Fruit fly (Drosophila melanogaster) whole organism, embryonic: ENCODE results near the gene Sema5c.
A peak's percentile ranks its signal among the peaks of the same experiment; 100 is the strongest.

Source experiments
- Abd-B ChIP-seq: fragments of 200-800 bp; sonication (Bioruptor generic); optimal IDR thresholded peaks from 2 replicates; lab custom pipeline; 2018; ENCODE audit warnings: missing biosample characterization, mild to moderate bottlenecking, missing genetic modification characterization, moderate library complexity
- BEAF-32 ChIP-seq: fragments of 200-800 bp; sonication (Bioruptor generic); optimal IDR thresholded peaks from 3 replicates; lab custom pipeline; 2017; ENCODE audit warnings: missing biosample characterization, missing genetic modification characterization, mild to moderate bottlenecking, moderate library complexity, missing genetic modification reagents
- Blimp-1 ChIP-seq: fragments of 200-800 bp; sonication (Bioruptor generic); optimal IDR thresholded peaks from 3 replicates; lab custom pipeline; 2018; ENCODE audit warnings: missing biosample characterization, missing genetic modification characterization, mild to moderate bottlenecking, moderate library complexity, missing genetic modification reagents
- CG10321 ChIP-seq: fragments of 200-800 bp; sonication (Bioruptor generic); IDR thresholded peaks from 2 replicates; pipeline ENCODE4 v1.3.6; 2022; ENCODE audit warnings: missing biosample characterization, missing genetic modification characterization
- CG10654 ChIP-seq: fragments of 200-800 bp; sonication (Bioruptor generic); optimal IDR thresholded peaks from 2 replicates; lab custom pipeline; 2016; ENCODE audit warnings: missing biosample characterization, missing genetic modification characterization
- CG11093 ChIP-seq: fragments of 200-800 bp; sonication (Bioruptor generic); IDR thresholded peaks from 3 replicates; pipeline ENCODE4 v1.3.6; 2022; ENCODE audit warnings: missing biosample characterization, missing genetic modification characterization
- CG11723 ChIP-seq: fragments of 200-800 bp; sonication (Bioruptor generic); optimal IDR thresholded peaks from 2 replicates; lab custom pipeline; 2017; ENCODE audit warnings: missing biosample characterization, mild to moderate bottlenecking, missing genetic modification characterization
- CG12744 ChIP-seq: fragments of 200-800 bp; sonication (Bioruptor generic); optimal IDR thresholded peaks from 2 replicates; lab custom pipeline; 2016; ENCODE audit warnings: missing biosample characterization, missing genetic modification characterization
- CG12769 ChIP-seq: fragments of 200-800 bp; sonication (Bioruptor generic); optimal IDR thresholded peaks from 2 replicates; lab custom pipeline; 2019; ENCODE audit warnings: missing biosample characterization, mild to moderate bottlenecking, missing genetic modification characterization, moderate library complexity
- CG12942 ChIP-seq: fragments of 200-800 bp; sonication (Bioruptor generic); optimal IDR thresholded peaks from 3 replicates; lab custom pipeline; 2016; ENCODE audit warnings: missing biosample characterization, missing genetic modification characterization
- CG15073 ChIP-seq: fragments of 200-800 bp; sonication (Bioruptor generic); optimal IDR thresholded peaks from 2 replicates; lab custom pipeline; 2016; ENCODE audit warnings: missing biosample characterization, missing genetic modification characterization
- CG17385 ChIP-seq: fragments of 200-800 bp; sonication (Bioruptor generic); optimal IDR thresholded peaks from 3 replicates; lab custom pipeline; 2018; ENCODE audit warnings: missing biosample characterization, mild to moderate bottlenecking, missing genetic modification characterization
- CG17912 ChIP-seq: fragments of 200-800 bp; sonication (Bioruptor generic); optimal IDR thresholded peaks from 2 replicates; lab custom pipeline; 2018; ENCODE audit warnings: missing biosample characterization, mild to moderate bottlenecking, missing genetic modification characterization
- CG18599 ChIP-seq: fragments of 200-800 bp; sonication (Bioruptor generic); optimal IDR thresholded peaks from 3 replicates; lab custom pipeline; 2017; ENCODE audit warnings: missing biosample characterization, missing genetic modification characterization, mild to moderate bottlenecking, moderate library complexity, missing genetic modification reagents
- CG2202 ChIP-seq: fragments of 200-800 bp; sonication (Bioruptor generic); optimal IDR thresholded peaks from 2 replicates; lab custom pipeline; 2018; ENCODE audit warnings: missing biosample characterization, mild to moderate bottlenecking, missing genetic modification characterization
- CG2889 ChIP-seq: fragments of 200-800 bp; sonication (Bioruptor generic); IDR thresholded peaks from 3 replicates; pipeline ENCODE4 v1.3.6; 2022; ENCODE audit warnings: missing biosample characterization, missing genetic modification characterization
- CG31365 ChIP-seq: fragments of 200-800 bp; sonication (Bioruptor generic); optimal IDR thresholded peaks from 2 replicates; lab custom pipeline; 2018; ENCODE audit warnings: missing biosample characterization, mild to moderate bottlenecking, missing genetic modification characterization
- CG4617 ChIP-seq: fragments of 200-800 bp; sonication (Bioruptor generic); optimal IDR thresholded peaks from 3 replicates; lab custom pipeline; 2016; ENCODE audit warnings: missing biosample characterization, missing genetic modification characterization, borderline replicate concordance
- CG6654 ChIP-seq: fragments of 200-800 bp; sonication (Bioruptor generic); optimal IDR thresholded peaks from 2 replicates; lab custom pipeline; 2017; ENCODE audit warnings: missing biosample characterization, mild to moderate bottlenecking, missing genetic modification characterization
- CG7357 ChIP-seq: fragments of 200-800 bp; sonication (Bioruptor generic); IDR thresholded peaks from 3 replicates; pipeline ENCODE4 v1.3.6; 2022; ENCODE audit warnings: missing biosample characterization, missing genetic modification characterization
- CG7963 ChIP-seq: fragments of 200-800 bp; sonication (Bioruptor generic); IDR thresholded peaks from 3 replicates; pipeline ENCODE4 v1.3.6; 2022; ENCODE audit warnings: missing biosample characterization, missing genetic modification characterization; ENCODE audit not compliant: partially characterized antibody
- CG8089 ChIP-seq: fragments of 200-800 bp; sonication (Bioruptor generic); optimal IDR thresholded peaks from 3 replicates; lab custom pipeline; 2016; ENCODE audit warnings: missing biosample characterization, missing genetic modification characterization
- CG9727 ChIP-seq: fragments of 200-800 bp; sonication (Bioruptor generic); optimal IDR thresholded peaks from 3 replicates; lab custom pipeline; 2017; ENCODE audit warnings: missing biosample characterization, mild to moderate bottlenecking, missing genetic modification characterization
- Camta ChIP-seq: fragments of 200-800 bp; sonication (Bioruptor generic); optimal IDR thresholded peaks from 2 replicates; lab custom pipeline; 2016; ENCODE audit warnings: missing biosample characterization, missing genetic modification characterization
- Dip3 ChIP-seq: fragments of 200-800 bp; sonication (Bioruptor generic); optimal IDR thresholded peaks from 3 replicates; lab custom pipeline; 2016; ENCODE audit warnings: missing biosample characterization, missing genetic modification characterization
- Doc2 ChIP-seq: fragments of 200-800 bp; sonication (Bioruptor generic); IDR thresholded peaks from 2 replicates; pipeline ENCODE4 v1.3.6; 2022; ENCODE audit warnings: missing biosample characterization, missing genetic modification characterization
- GATAe ChIP-seq: fragments of 200-800 bp; sonication (Bioruptor generic); conservative IDR thresholded peaks from 2 replicates; pipeline ENCODE4 v1.3.6; 2022; ENCODE audit warnings: missing biosample characterization, missing genetic modification characterization
- Gug ChIP-seq: fragments of 200-800 bp; sonication (Bioruptor generic); IDR thresholded peaks from 4 replicates; pipeline ENCODE4 v1.3.6; 2022; ENCODE audit warnings: missing biosample characterization, missing genetic modification characterization
- Hey ChIP-seq: fragments of 200-800 bp; sonication (Bioruptor generic); optimal IDR thresholded peaks from 3 replicates; lab custom pipeline; 2018; ENCODE audit warnings: missing biosample characterization, mild to moderate bottlenecking, missing genetic modification characterization
- Hr3 ChIP-seq: fragments of 200-800 bp; sonication (Bioruptor generic); optimal IDR thresholded peaks from 3 replicates; lab custom pipeline; 2016; ENCODE audit warnings: missing biosample characterization, missing genetic modification characterization
- Hr51 ChIP-seq, 2 experiments: fragments of 200-800 bp; sonication (Bioruptor generic); optimal IDR thresholded peaks; 2 replicates in 1 of 2; 3 replicates in 1 of 2; lab custom pipeline; 2016 to 2018; ENCODE audit warnings: missing biosample characterization in 2 of 2, missing genetic modification characterization in 2 of 2, mild to moderate bottlenecking in 1 of 2, moderate library complexity in 1 of 2
- Lhr ChIP-seq: fragments of 200-800 bp; sonication (Bioruptor generic); optimal IDR thresholded peaks from 3 replicates; lab custom pipeline; 2017; ENCODE audit warnings: mild to moderate bottlenecking, missing biosample characterization, missing genetic modification reagents, missing genetic modification characterization
- PHDP ChIP-seq: fragments of 200-800 bp; sonication (Bioruptor generic); optimal IDR thresholded peaks from 3 replicates; lab custom pipeline; 2018; ENCODE audit warnings: missing biosample characterization, mild to moderate bottlenecking, missing genetic modification characterization, moderate library complexity
- Poxn ChIP-seq: fragments of 200-800 bp; sonication (Bioruptor generic); IDR thresholded peaks from 2 replicates; pipeline ENCODE4 v1.3.6; 2022; ENCODE audit warnings: missing biosample characterization, missing genetic modification characterization
- Xbp1 ChIP-seq: fragments of 200-800 bp; sonication (Bioruptor generic); optimal IDR thresholded peaks from 3 replicates; lab custom pipeline; 2016; ENCODE audit warnings: missing biosample characterization, mild to moderate bottlenecking, missing genetic modification characterization
- cas ChIP-seq: fragments of 200-800 bp; sonication (Bioruptor generic); IDR thresholded peaks from 2 replicates; pipeline ENCODE4 v1.3.6; 2022; ENCODE audit warnings: missing biosample characterization, missing genetic modification characterization
- eve ChIP-seq, 2 experiments: fragments of >200 bp; optimal IDR thresholded peaks; 2 replicates each; lab custom pipeline; 2017; ENCODE audit warnings: missing biosample characterization in 2 of 2, missing genetic modification characterization in 2 of 2
- ewg ChIP-seq: fragments of 200-800 bp; sonication (Bioruptor generic); optimal IDR thresholded peaks from 3 replicates; lab custom pipeline; 2017; ENCODE audit warnings: mild to moderate bottlenecking, missing biosample characterization, missing genetic modification reagents, missing genetic modification characterization
- fd96Cb ChIP-seq: fragments of 200-800 bp; sonication (Bioruptor generic); optimal IDR thresholded peaks from 2 replicates; lab custom pipeline; 2018; ENCODE audit warnings: missing biosample characterization, mild to moderate bottlenecking, missing genetic modification characterization, moderate library complexity
- ind ChIP-seq: fragments of 200-800 bp; sonication (Bioruptor generic); optimal IDR thresholded peaks from 3 replicates; lab custom pipeline; 2016; ENCODE audit warnings: missing biosample characterization, missing genetic modification characterization
- knrl ChIP-seq: fragments of 200-800 bp; sonication (Bioruptor generic); IDR thresholded peaks from 3 replicates; pipeline ENCODE4 v1.3.6; 2022; ENCODE audit warnings: missing biosample characterization, missing genetic modification characterization; ENCODE audit not compliant: partially characterized antibody
- lab ChIP-seq: fragments of 200-800 bp; sonication (Bioruptor generic); optimal IDR thresholded peaks from 3 replicates; lab custom pipeline; 2017; ENCODE audit warnings: missing biosample characterization, missing genetic modification characterization, mild to moderate bottlenecking, moderate library complexity, missing genetic modification reagents
- lola ChIP-seq, 3 experiments: fragments of >200 bp in 2 of 3; fragments of 200-800 bp in 1 of 3; sonication (Bioruptor generic) in 1 of 3; optimal IDR thresholded peaks; 2 replicates each; lab custom pipeline; 2017 to 2019; ENCODE audit warnings: missing biosample characterization in 3 of 3, missing genetic modification characterization in 3 of 3, mild to moderate bottlenecking in 1 of 3, moderate library complexity in 1 of 3
- mam ChIP-seq: fragments of 200-800 bp; sonication (Bioruptor generic); optimal IDR thresholded peaks from 3 replicates; lab custom pipeline; 2016; ENCODE audit warnings: missing biosample characterization, missing genetic modification characterization
- nerfin-2 ChIP-seq: fragments of 200-800 bp; sonication (Bioruptor generic); IDR thresholded peaks from 2 replicates; pipeline ENCODE4 v1.3.6; 2022; ENCODE audit warnings: missing biosample characterization, missing genetic modification characterization; ENCODE audit not compliant: partially characterized antibody
- salm ChIP-seq: fragments of 200-800 bp; sonication (Bioruptor generic); optimal IDR thresholded peaks from 2 replicates; lab custom pipeline; 2018; ENCODE audit warnings: missing biosample characterization, mild to moderate bottlenecking, missing genetic modification characterization
- scrt ChIP-seq: fragments of 200-800 bp; sonication (Bioruptor generic); optimal IDR thresholded peaks from 2 replicates; lab custom pipeline; 2018; ENCODE audit warnings: missing biosample characterization, mild to moderate bottlenecking, missing genetic modification characterization, moderate library complexity
- toy ChIP-seq: fragments of 200-800 bp; sonication (Bioruptor generic); IDR thresholded peaks from 2 replicates; pipeline ENCODE4 v1.3.6; 2022; ENCODE audit warnings: missing biosample characterization, missing genetic modification characterization
- unc-4 ChIP-seq: fragments of 200-800 bp; sonication (Bioruptor generic); IDR thresholded peaks from 2 replicates; pipeline ENCODE4 v1.3.6; 2022; ENCODE audit warnings: missing biosample characterization, missing genetic modification characterization; ENCODE audit not compliant: partially characterized antibody
- zen2 ChIP-seq: fragments of 200-800 bp; sonication (Bioruptor generic); IDR thresholded peaks from 3 replicates; pipeline ENCODE4 v1.3.6; 2022; ENCODE audit warnings: missing biosample characterization, missing genetic modification characterization; ENCODE audit not compliant: partially characterized antibody

Gene Sema5c

DNA sequence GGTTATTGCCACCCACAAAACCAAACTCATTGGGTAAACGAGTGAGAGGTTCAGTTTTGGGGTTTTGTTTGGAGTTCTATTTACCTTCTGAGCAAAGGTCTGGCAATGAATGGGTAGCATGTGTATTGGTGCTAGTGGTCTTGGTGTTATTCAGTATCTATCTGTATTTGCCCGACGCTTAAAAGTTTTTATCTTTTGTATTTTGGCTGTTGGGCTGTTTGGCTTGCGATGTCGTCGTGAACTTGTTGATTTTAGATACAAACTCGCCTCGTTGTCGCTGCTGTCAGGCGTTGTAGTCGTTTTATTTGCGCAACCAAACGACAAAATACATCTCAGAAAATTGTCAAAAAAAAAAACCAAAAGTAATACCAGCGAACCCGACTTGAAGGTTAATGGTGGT, 36.2 kb downstream of the Sema5c start (continued):
- peak; percentile 6 for TF ChIP-seq CG17385 (GFP tag; lab: Kevin White, UChicago)
- TF ChIP-seq salm (tag; lab: Kevin White, UChicago) = no peak
- TF ChIP-seq CG10321 (GFP tag; lab: Robert Waterston, UW) = no peak
- TF ChIP-seq Dip3 (GFP tag; lab: Kevin White, UChicago) = no peak
- TF ChIP-seq Gug (GFP tag; lab: Robert Waterston, UW) = no peak
- TF ChIP-seq Xbp1 (GFP tag; lab: Kevin White, UChicago) = no peak
- no peak for TF ChIP-seq CG11093 (GFP tag; lab: Robert Waterston, UW)
- TF ChIP-seq CG7963 (GFP tag; lab: Robert Waterston, UW) = no peak
- TF ChIP-seq Hr51 (GFP tag; optimal IDR thresholded peaks at IDR 0.05; lab: Kevin White, UChicago) = no peak
- TF ChIP-seq Doc2 (GFP tag; lab: Robert Waterston, UW) = no peak
- no peak for TF ChIP-seq knrl (GFP tag; lab: Robert Waterston, UW)
- peak; percentile 31 for TF ChIP-seq CG12769 (tag; lab: Kevin White, UChicago)
- peak; percentile 31 for TF ChIP-seq CG18599
- no peak for TF ChIP-seq CG8089 (GFP tag; lab: Kevin White, UChicago)
- TF ChIP-seq CG10654 (GFP tag; lab: Kevin White, UChicago) = no peak
- TF ChIP-seq zen2 (GFP tag; lab: Robert Waterston, UW) = no peak
- no peak for TF ChIP-seq CG15073 (GFP tag; lab: Kevin White, UChicago)
- no peak for TF ChIP-seq lola (GFP tag; optimal IDR thresholded peaks at IDR 0.05; lab: Kevin White, UChicago)
- TF ChIP-seq CG31365 (tag; lab: Kevin White, UChicago) = peak; percentile 7
- TF ChIP-seq CG17912 (GFP tag; lab: Kevin White, UChicago) = no peak
- no peak for TF ChIP-seq nerfin-2 (GFP tag; lab: Robert Waterston, UW)
- no peak for TF ChIP-seq ind (GFP tag; lab: Kevin White, UChicago)
- TF ChIP-seq cas = no peak
- no peak for TF ChIP-seq Camta (GFP tag; lab: Kevin White, UChicago)
- no peak for TF ChIP-seq BEAF-32
- TF ChIP-seq CG2889 (GFP tag; lab: Robert Waterston, UW) = no peak
- peak; percentile 58 for TF ChIP-seq lab (GFP tag; lab: Kevin White, UChicago)
- no peak for TF ChIP-seq CG12744
- peak; percentile 17 for TF ChIP-seq Blimp-1 (GFP tag; lab: Kevin White, UChicago)
- TF ChIP-seq GATAe (GFP tag; lab: Robert Waterston, UW) = no peak
- peak; percentile 10 for TF ChIP-seq scrt (GFP tag; lab: Kevin White, UChicago)
- peak; percentile 32 for TF ChIP-seq PHDP (tag; lab: Kevin White, UChicago)
- no peak for TF ChIP-seq CG6654 (GFP tag; lab: Kevin White, UChicago)
- TF ChIP-seq CG2202 (tag; lab: Kevin White, UChicago) = no peak
- TF ChIP-seq toy (GFP tag; lab: Robert Waterston, UW) = 0 out of 2 replicates have a peak, but pooled peaks have one; percentile 16
- no peak for TF ChIP-seq CG7357 (GFP tag; lab: Robert Waterston, UW)
- TF ChIP-seq Hey (tag; lab: Kevin White, UChicago) = peak; percentile 29
- no peak for TF ChIP-seq Abd-B (GFP tag; lab: Kevin White, UChicago)
- no peak for TF ChIP-seq CG11723 (GFP tag; lab: Kevin White, UChicago)
- no peak for TF ChIP-seq Poxn (GFP tag; lab: Robert Waterston, UW)
- TF ChIP-seq unc-4 (GFP tag; lab: Robert Waterston, UW) = no peak
- TF ChIP-seq CG9727 = no peak
- no peak for TF ChIP-seq CG12942
- no peak for TF ChIP-seq Lhr
- no peak for TF ChIP-seq Hr3 (GFP tag; lab: Kevin White, UChicago)
- TF ChIP-seq ewg (GFP tag; lab: Kevin White, UChicago) = no peak
- TF ChIP-seq eve (GFP tag; optimal IDR thresholded peaks at IDR 0.05; lab: Kevin White, UChicago) = no peak
- no peak for TF ChIP-seq fd96Cb
- no peak for TF ChIP-seq mam (GFP tag; lab: Kevin White, UChicago)
- no peak for TF ChIP-seq CG4617 (GFP tag; lab: Kevin White, UChicago)
